Worm (Caenorhabditis elegans): ENCODE measurements around the gene grl-27.

The grl-27 gene

DNA sequence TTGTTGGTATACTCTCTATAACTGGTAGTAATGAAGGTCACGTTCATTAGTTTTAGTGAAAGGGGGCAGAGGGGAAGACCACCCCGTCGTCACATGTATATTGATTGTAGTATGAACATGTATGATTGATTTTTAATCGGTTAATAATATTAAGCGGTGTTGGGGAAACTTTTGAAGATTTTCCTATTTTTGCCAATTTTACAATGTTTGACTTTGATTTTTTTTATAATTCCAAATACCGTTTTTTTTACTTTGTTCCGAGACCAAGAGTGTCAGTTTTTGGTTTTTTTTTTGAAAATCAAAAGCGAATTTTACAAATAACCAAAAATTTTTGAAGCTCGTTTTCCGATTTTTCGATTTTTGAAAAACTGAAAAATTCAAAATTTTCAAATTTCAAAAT is 40.4 kb downstream of the grl-27 start, which contains the start of gene nhr-221:
Gene nhr-221 (minus strand): TSS at position 101 of the 400 bp plus-strand sequence.
- TF ChIP-seq zip-5 (tag; optimal IDR thresholded peaks at IDR 0.05) (no peak), tbx-7 (tag; optimal IDR thresholded peaks at IDR 0.05) (no peak), sox-4 (tag; optimal IDR thresholded peaks at IDR 0.05) (no peak), dmd-4 (tag; optimal IDR thresholded peaks at IDR 0.05; ENCODE audit: borderline replicate concordance) (no peak), dve-1 (tag; optimal IDR thresholded peaks at IDR 0.05) (no peak), tbx-2 (tag; optimal IDR thresholded peaks at IDR 0.05) (no peak), pat-9 (tag; optimal IDR thresholded peaks at IDR 0.05) (no peak), ceh-45 (GFP tag; IDR thresholded peaks at IDR 0.05) (no peak), C08G9.2 (tag; optimal IDR thresholded peaks at IDR 0.05) (no peak), K02D7.2 (tag; optimal IDR thresholded peaks at IDR 0.05) (no peak), K09A11.1 (tag; optimal IDR thresholded peaks at IDR 0.05; ENCODE audit: insufficient read depth) (no peak)

DNA sequence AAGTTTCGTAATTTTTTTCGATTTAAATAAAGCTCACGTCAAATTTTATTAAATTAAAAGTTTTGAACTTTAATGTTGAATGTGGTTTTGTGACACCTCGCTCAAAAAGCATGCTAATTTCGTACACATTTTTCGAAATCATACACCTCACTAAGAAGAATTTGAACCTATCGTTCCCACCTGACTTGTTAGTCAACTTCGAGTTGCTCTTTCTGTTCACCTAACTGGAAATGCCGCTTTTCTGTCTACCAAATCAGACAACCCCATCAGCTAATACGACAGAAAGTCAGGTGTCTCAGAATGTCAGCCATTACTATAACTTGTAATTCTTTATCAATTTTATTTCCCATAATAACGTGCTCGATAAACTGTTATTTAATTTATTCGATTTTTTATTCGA is 45.3 kb downstream of the grl-27 start, which contains the start of gene srbc-66:
Gene srbc-66 (plus strand): TSS at position 301 of the 400 bp plus-strand sequence.
- TF ChIP-seq ahr-1 (tag; optimal IDR thresholded peaks at IDR 0.05) (no peak), ceh-18 (tag; optimal IDR thresholded peaks at IDR 0.05) (no peak), ceh-2 (tag; optimal IDR thresholded peaks at IDR 0.05) (no peak), ceh-19 (GFP tag; optimal IDR thresholded peaks at IDR 0.05) (no peak), pat-9 (tag; optimal IDR thresholded peaks at IDR 0.05) (no peak), fkh-10 (GFP tag; optimal IDR thresholded peaks at IDR 0.05) (no peak), ceh-22 (tag; optimal IDR thresholded peaks at IDR 0.05) (no peak), K09A11.1 (tag; optimal IDR thresholded peaks at IDR 0.05; ENCODE audit: insufficient read depth) (no peak), C38D4.7 (GFP tag; optimal IDR thresholded peaks at IDR 0.05) (no peak), unc-42 (tag; optimal IDR thresholded peaks at IDR 0.05) (no peak), npax-4 (tag; optimal IDR thresholded peaks at IDR 0.05) (no peak)

DNA sequence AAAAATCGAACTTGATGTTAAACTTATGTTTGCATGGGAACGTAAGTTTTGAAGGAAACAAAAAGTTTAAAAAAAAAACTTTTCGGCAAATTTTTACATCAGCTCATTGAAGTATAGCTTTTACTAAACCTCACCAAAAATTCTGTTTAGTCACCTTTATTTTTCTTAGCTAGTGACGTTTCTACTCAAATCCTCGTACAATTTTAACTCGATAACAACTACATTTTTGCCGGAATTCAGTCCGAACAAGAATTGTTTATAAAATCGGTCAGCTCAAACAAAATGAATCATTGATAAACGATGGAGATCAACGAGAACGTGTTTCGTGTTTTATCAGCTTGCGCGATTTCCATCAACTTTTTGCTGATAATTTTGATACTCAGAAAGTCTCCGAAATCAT is 48.8 kb downstream of the grl-27 start, which contains the start of gene str-260:
Gene str-260 (plus strand): TSS at position 301 of the 400 bp plus-strand sequence.
- TF ChIP-seq tbx-7 (tag; optimal IDR thresholded peaks at IDR 0.05), result no peak
- TF ChIP-seq dve-1 (tag; optimal IDR thresholded peaks at IDR 0.05), result no peak
- TF ChIP-seq sox-4 (tag; optimal IDR thresholded peaks at IDR 0.05), result no peak

All from whole organism, late embryonic.